Worm (Caenorhabditis elegans) whole organism, L1 larva: ENCODE results near the gene srd-19.

ENCODE experiments used
- ama-1 ChIP-seq: fragments of 150-350 bp; optimal IDR thresholded peaks from 2 replicates; lab custom pipeline; 2014
- ceh-63 ChIP-seq: fragments of 200-800 bp; sonication (Bioruptor generic); optimal IDR thresholded peaks from 2 replicates; lab custom pipeline; 2018; ENCODE audit warnings: mild to moderate bottlenecking, missing genetic modification characterization, missing compliant biosample characterization
- ceh-8 ChIP-seq: fragments of 200-800 bp; sonication (Bioruptor generic); optimal IDR thresholded peaks from 2 replicates; lab custom pipeline; 2018; ENCODE audit warnings: mild to moderate bottlenecking, missing genetic modification characterization, moderate library complexity, missing compliant biosample characterization
- ceh-90 ChIP-seq: sonication (generic microtip); optimal IDR thresholded peaks from 2 replicates; lab custom pipeline; 2016; ENCODE audit warnings: missing genetic modification characterization, missing compliant biosample characterization
- dpl-1 ChIP-seq, 3 experiments: fragments of 150-350 bp in 2 of 3; sonication (generic microtip) in 1 of 3; optimal IDR thresholded peaks; 2 replicates each; lab custom pipeline; 2014 to 2017; ENCODE audit warnings: missing biosample characterization in 3 of 3, missing genetic modification characterization in 3 of 3, missing genetic modification reagents in 3 of 3
- dsc-1 ChIP-seq: sonication (generic microtip); optimal IDR thresholded peaks from 2 replicates; lab custom pipeline; 2016; ENCODE audit warnings: mild to moderate bottlenecking, missing genetic modification characterization, missing compliant biosample characterization
- efl-1 ChIP-seq, 4 experiments: fragments of 150-350 bp; optimal IDR thresholded peaks in 3 of 4; peaks in 1 of 4; 1 replicate in 1 of 4; 2 replicates in 3 of 4; lab custom pipeline; 2014; ENCODE audit warnings: missing biosample characterization in 2 of 4, missing genetic modification characterization in 2 of 4, missing genetic modification reagents in 2 of 4
- egl-27 ChIP-seq, 2 experiments: fragments of 150-350 bp in 1 of 2; sonication (generic microtip); optimal IDR thresholded peaks; 3 replicates each; lab custom pipeline; 2017 to 2018; ENCODE audit warnings: missing biosample characterization in 2 of 2, missing genetic modification characterization in 2 of 2, missing genetic modification reagents in 2 of 2
- elt-2 ChIP-seq: sonication (generic microtip); optimal IDR thresholded peaks from 2 replicates; lab custom pipeline; 2016; ENCODE audit warnings: missing genetic modification characterization, mild to moderate bottlenecking, inconsistent platforms, missing compliant biosample characterization, missing genetic modification reagents
- elt-3 ChIP-seq, 6 experiments: fragments of 150-350 bp in 1 of 6; sonication (generic microtip); optimal IDR thresholded peaks; 2 replicates each; lab custom pipeline; 2017 to 2018; ENCODE audit warnings: missing biosample characterization in 6 of 6, missing genetic modification characterization in 6 of 6, inconsistent platforms in 1 of 6
- hpl-2 ChIP-seq: fragments of 150-350 bp; optimal IDR thresholded peaks from 2 replicates; lab custom pipeline; 2014; ENCODE audit warnings: missing biosample characterization, missing genetic modification reagents, missing genetic modification characterization
- isw-1 ChIP-seq: fragments of 200-800 bp; sonication (Bioruptor generic); IDR thresholded peaks from 2 replicates; pipeline ENCODE4 v1.3.6; 2022; ENCODE audit warnings: missing genetic modification characterization, missing compliant biosample characterization
- lin-13 ChIP-seq: fragments of 150-350 bp; optimal IDR thresholded peaks from 2 replicates; lab custom pipeline; 2014; ENCODE audit warnings: missing biosample characterization, missing genetic modification reagents, missing genetic modification characterization
- lin-14 ChIP-seq: fragments of 200-800 bp; sonication (Bioruptor generic); optimal IDR thresholded peaks from 2 replicates; lab custom pipeline; 2018; ENCODE audit warnings: mild to moderate bottlenecking, missing genetic modification characterization, moderate library complexity, missing compliant biosample characterization
- lin-35 ChIP-seq, 2 experiments: fragments of 150-350 bp; optimal IDR thresholded peaks; 2 replicates each; lab custom pipeline; 2014; ENCODE audit warnings: missing biosample characterization in 2 of 2, missing genetic modification characterization in 2 of 2, missing genetic modification reagents in 2 of 2
- lin-39 ChIP-seq: fragments of 150-350 bp; optimal IDR thresholded peaks from 2 replicates; lab custom pipeline; 2014; ENCODE audit warnings: missing biosample characterization, missing genetic modification reagents, missing genetic modification characterization
- lsy-2 ChIP-seq, 2 experiments: fragments of 150-350 bp; optimal IDR thresholded peaks; 2 replicates each; lab custom pipeline; 2014; ENCODE audit warnings: missing biosample characterization in 2 of 2, missing genetic modification characterization in 2 of 2
- mab-9 ChIP-seq: fragments of 200-800 bp; sonication (Bioruptor generic); IDR thresholded peaks from 2 replicates; pipeline ENCODE4 v1.3.6; 2022; ENCODE audit warnings: missing genetic modification reagents, missing genetic modification characterization, missing compliant biosample characterization
- mdl-1 ChIP-seq, 2 experiments: fragments of 150-350 bp; optimal IDR thresholded peaks; 2 replicates each; lab custom pipeline; 2014 to 2017; ENCODE audit warnings: missing biosample characterization in 2 of 2, missing genetic modification characterization in 2 of 2, inconsistent platforms in 1 of 2
- mep-1 ChIP-seq: fragments of 150-350 bp; optimal IDR thresholded peaks from 2 replicates; lab custom pipeline; 2014; ENCODE audit warnings: missing biosample characterization, missing genetic modification characterization
- nhr-12 ChIP-seq: sonication (generic microtip); optimal IDR thresholded peaks from 2 replicates; lab custom pipeline; 2017; ENCODE audit warnings: missing biosample characterization, missing genetic modification characterization
- nhr-19 ChIP-seq: fragments of 200-800 bp; sonication (Bioruptor generic); conservative IDR thresholded peaks from 2 replicates; pipeline ENCODE4 v1.3.6; 2022; ENCODE audit warnings: missing genetic modification characterization, missing compliant biosample characterization
- nhr-20 ChIP-seq: sonication (generic microtip); optimal IDR thresholded peaks from 2 replicates; lab custom pipeline; 2016; ENCODE audit warnings: mild to moderate bottlenecking, missing genetic modification characterization, missing compliant biosample characterization
- nhr-237 ChIP-seq: fragments of 150-350 bp; optimal IDR thresholded peaks from 2 replicates; lab custom pipeline; 2014; ENCODE audit warnings: missing biosample characterization, missing genetic modification characterization
- nhr-28 ChIP-seq: fragments of 150-350 bp; optimal IDR thresholded peaks from 2 replicates; lab custom pipeline; 2014; ENCODE audit warnings: missing biosample characterization, missing genetic modification characterization
- nhr-47 ChIP-seq: sonication (generic microtip); optimal IDR thresholded peaks from 2 replicates; lab custom pipeline; 2016; ENCODE audit warnings: mild to moderate bottlenecking, missing genetic modification characterization, moderate library complexity, missing compliant biosample characterization
- nhr-71 ChIP-seq: sonication (generic microtip); optimal IDR thresholded peaks from 2 replicates; lab custom pipeline; 2016; ENCODE audit warnings: mild to moderate bottlenecking, missing genetic modification characterization, moderate library complexity, missing compliant biosample characterization
- nhr-76 ChIP-seq: sonication (generic microtip); optimal IDR thresholded peaks from 2 replicates; lab custom pipeline; 2017; ENCODE audit warnings: missing biosample characterization, missing genetic modification characterization
- nhr-77 ChIP-seq: fragments of 150-350 bp; optimal IDR thresholded peaks from 2 replicates; lab custom pipeline; 2014; ENCODE audit warnings: missing biosample characterization, missing genetic modification characterization
- nhr-85 ChIP-seq: sonication (generic microtip); peaks from one replicate; lab custom pipeline; 2016; ENCODE audit warnings: missing genetic modification characterization, inconsistent platforms, missing compliant biosample characterization
- pqm-1 ChIP-seq: sonication (generic microtip); optimal IDR thresholded peaks from 3 replicates; lab custom pipeline; 2017; ENCODE audit warnings: missing biosample characterization, missing genetic modification characterization
- rnt-1 ChIP-seq: sonication (generic microtip); optimal IDR thresholded peaks from 2 replicates; lab custom pipeline; 2016; ENCODE audit warnings: mild to moderate bottlenecking, missing genetic modification characterization, moderate library complexity, missing compliant biosample characterization
- skn-1 ChIP-seq: fragments of 150-350 bp; optimal IDR thresholded peaks from 2 replicates; lab custom pipeline; 2014; ENCODE audit warnings: missing biosample characterization, missing genetic modification characterization
- snpc-4 ChIP-seq: fragments of 150-350 bp; optimal IDR thresholded peaks from 2 replicates; lab custom pipeline; 2014; ENCODE audit warnings: missing biosample characterization, missing genetic modification characterization
- snu-23 ChIP-seq: sonication (generic microtip); optimal IDR thresholded peaks from 2 replicates; lab custom pipeline; 2016; ENCODE audit warnings: missing genetic modification characterization, missing compliant biosample characterization
- sup-37 ChIP-seq: fragments of 200-800 bp; sonication (Bioruptor generic); optimal IDR thresholded peaks from 2 replicates; lab custom pipeline; 2018; ENCODE audit warnings: mild to moderate bottlenecking, missing genetic modification characterization, missing compliant biosample characterization
- tbx-2 ChIP-seq: sonication (generic microtip); optimal IDR thresholded peaks from 2 replicates; lab custom pipeline; 2016; ENCODE audit warnings: missing genetic modification characterization, missing compliant biosample characterization
- unc-130 ChIP-seq: fragments of 150-350 bp; optimal IDR thresholded peaks from 2 replicates; lab custom pipeline; 2017; ENCODE audit warnings: missing biosample characterization, missing genetic modification characterization, inconsistent platforms
- unc-62 ChIP-seq: fragments of 150-350 bp; optimal IDR thresholded peaks from 2 replicates; lab custom pipeline; 2014; ENCODE audit warnings: missing biosample characterization, missing genetic modification reagents, missing genetic modification characterization
- unc-98 ChIP-seq: fragments of 200-800 bp; sonication (Bioruptor generic); IDR thresholded peaks from 2 replicates; pipeline ENCODE4 v1.3.6; 2022; ENCODE audit warnings: missing genetic modification characterization, missing compliant biosample characterization
- vab-15 ChIP-seq: sonication (generic microtip); optimal IDR thresholded peaks from 2 replicates; lab custom pipeline; 2017; ENCODE audit warnings: missing genotype, mild to moderate bottlenecking, missing genetic modification characterization, missing compliant biosample characterization
- zag-1 ChIP-seq: fragments of 150-350 bp; optimal IDR thresholded peaks from 2 replicates; lab custom pipeline; 2014; ENCODE audit warnings: missing biosample characterization, missing genetic modification characterization
- zip-4 ChIP-seq: fragments of 200-800 bp; sonication (Bioruptor generic); optimal IDR thresholded peaks from 2 replicates; lab custom pipeline; 2018; ENCODE audit warnings: mild to moderate bottlenecking, missing genetic modification characterization, moderate library complexity, missing compliant biosample characterization
- ztf-4 ChIP-seq: fragments of 150-350 bp; optimal IDR thresholded peaks from 2 replicates; lab custom pipeline; 2014; ENCODE audit warnings: missing biosample characterization, missing genetic modification characterization

srd-19 gene

ce11 chrV:13428660-13429059 lies at the start of gene srd-19:
srd-19 (minus strand) TSS chrV:13428760.
- TF ChIP-seq nhr-20 (tag; lab: Kevin White, UChicago) (no peak), elt-2 (tag; lab: Kevin White, UChicago) (no peak), elt-3 (tag; optimal IDR thresholded peaks at IDR 0.05; lab: Kevin White, UChicago) (no peak), lin-39 (tag; lab: Kevin White, UChicago) (no peak), unc-98 (GFP tag; lab: Robert Waterston, UW) (no peak), hpl-2 (no peak)

- TF ChIP-seq nhr-76 (tag; lab: Kevin White, UChicago) (no peak), efl-1 (optimal IDR thresholded peaks at IDR 0.05; lab: Kevin White, UChicago) (no peak), efl-1 (GFP tag; optimal IDR thresholded peaks at IDR 0.05 in 1 of 2; lab: Kevin White, UChicago) (peak in 1 of 2 experiments; percentile 66)
Measured at ce11 chrV:13476350-13476749, 47.8 kb upstream of the srd-19 start, which contains the start of gene T10G3.8. T10G3.8 (minus strand) TSS chrV:13476450.

DNA sequence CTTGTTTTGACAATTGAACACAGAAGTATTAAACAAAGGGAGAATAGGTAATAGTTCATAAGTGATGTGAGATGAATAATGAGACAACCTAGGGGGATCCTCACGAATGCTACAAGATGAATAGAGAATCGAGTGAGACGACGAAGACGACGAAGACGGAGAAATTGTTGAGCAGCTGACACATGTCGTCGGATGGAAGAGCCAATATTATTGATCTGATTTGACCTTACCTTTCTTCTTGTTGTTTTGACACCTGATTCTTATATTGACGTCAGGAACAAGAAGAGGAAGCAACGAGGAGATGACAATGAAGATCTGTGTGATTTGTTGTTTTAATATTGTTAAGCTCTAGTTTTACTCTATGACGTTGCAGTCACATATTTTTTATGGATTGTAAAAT lies 44.9 kb upstream of the srd-19 start, which contains the start of gene T10G3.1:
T10G3.1 (minus strand) TSS at position 213 of the 400 bp plus-strand sequence.
- TF ChIP-seq lsy-2 (tag; optimal IDR thresholded peaks at IDR 0.05; lab: Kevin White, UChicago) (peak; percentile 37 to 44), egl-27 (tag; optimal IDR thresholded peaks at IDR 0.05; lab: Kevin White, UChicago) (no peak), vab-15 (tag; lab: Kevin White, UChicago) (no peak), skn-1 (tag; lab: Kevin White, UChicago) (no peak), unc-130 (tag; lab: Kevin White, UChicago) (peak; percentile 37), rnt-1 (tag; lab: Kevin White, UChicago) (peak; percentile 75), lin-14 (peak; percentile 70), efl-1 (optimal IDR thresholded peaks at IDR 0.05; lab: Kevin White, UChicago) (peak in 1 of 2 experiments; percentile 22), efl-1 (GFP tag; optimal IDR thresholded peaks at IDR 0.05 in 1 of 2; lab: Kevin White, UChicago) (peak in 1 of 2 experiments; percentile 56), snu-23 (GFP tag; lab: Kevin White, UChicago) (peak; percentile 40), unc-62 (GFP tag; lab: Kevin White, UChicago) (no peak), tbx-2 (peak; percentile 8), dpl-1 (GFP tag; optimal IDR thresholded peaks at IDR 0.05; lab: Kevin White, UChicago) (no peak), lin-35 (GFP tag; optimal IDR thresholded peaks at IDR 0.05; lab: Kevin White, UChicago) (no peak), sup-37 (GFP tag; lab: Kevin White, UChicago) (no peak), nhr-12 (tag; lab: Kevin White, UChicago) (no peak), mab-9 (GFP tag; lab: Robert Waterston, UW) (no peak), nhr-20 (tag; lab: Kevin White, UChicago) (peak; percentile 31), nhr-71 (tag; lab: Kevin White, UChicago) (peak; percentile 85), mep-1 (tag; lab: Kevin White, UChicago) (no peak), ztf-4 (peak; percentile 17), nhr-19 (GFP tag; lab: Robert Waterston, UW) (peak; percentile 52)

DNA sequence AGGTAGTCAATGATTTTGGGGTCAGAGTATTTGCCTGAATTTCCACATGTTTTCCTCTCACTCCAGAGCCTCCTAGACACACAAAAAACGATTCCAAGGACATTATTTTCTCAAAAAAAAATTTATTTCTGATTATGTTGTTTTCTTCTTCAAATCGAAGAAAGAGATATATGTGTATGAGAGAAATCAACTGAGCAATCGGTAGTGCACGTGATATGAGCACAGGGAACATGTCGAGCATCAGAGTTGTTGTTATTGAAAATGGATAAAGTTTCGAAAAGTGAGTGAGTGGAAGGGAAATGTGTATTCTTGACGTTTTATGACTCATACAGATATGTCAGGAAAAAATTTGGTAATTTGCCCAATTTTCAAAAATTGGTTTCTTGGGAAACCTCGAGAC lies 43.5 kb upstream of the srd-19 start:
- TF ChIP-seq pqm-1 (tag; lab: Kevin White, UChicago) (no peak), mep-1 (tag; lab: Kevin White, UChicago) (no peak), ama-1 (no peak), nhr-237 (tag; lab: Kevin White, UChicago) (no peak), mdl-1 (tag; optimal IDR thresholded peaks at IDR 0.05; lab: Kevin White, UChicago) (no peak), sup-37 (GFP tag; lab: Kevin White, UChicago) (no peak), nhr-77 (tag; lab: Kevin White, UChicago) (no peak), nhr-28 (tag; lab: Kevin White, UChicago) (no peak), efl-1 (optimal IDR thresholded peaks at IDR 0.05; lab: Kevin White, UChicago) (no peak), efl-1 (GFP tag; optimal IDR thresholded peaks at IDR 0.05 in 1 of 2; lab: Kevin White, UChicago) (peak in 1 of 2 experiments; percentile 39), lin-14 (peak; percentile 54), egl-27 (tag; optimal IDR thresholded peaks at IDR 0.05; lab: Kevin White, UChicago) (no peak), ceh-90 (tag; lab: Kevin White, UChicago) (no peak), zag-1 (tag; lab: Kevin White, UChicago) (no peak), elt-3 (tag; optimal IDR thresholded peaks at IDR 0.05; lab: Kevin White, UChicago) (no peak), lin-13 (no peak), lsy-2 (tag; optimal IDR thresholded peaks at IDR 0.05; lab: Kevin White, UChicago) (peak; percentile 35 to 47), ceh-8 (GFP tag; lab: Kevin White, UChicago) (no peak), unc-130 (tag; lab: Kevin White, UChicago) (peak; percentile 21), nhr-47 (tag; lab: Kevin White, UChicago) (no peak), elt-2 (tag; lab: Kevin White, UChicago) (no peak), nhr-85 (no peak), dsc-1 (tag; lab: Kevin White, UChicago) (no peak), lin-39 (tag; lab: Kevin White, UChicago) (no peak), zip-4 (no peak), hpl-2 (no peak), ceh-63 (GFP tag; lab: Kevin White, UChicago) (no peak), tbx-2 (no peak), mab-9 (GFP tag; lab: Robert Waterston, UW) (no peak), isw-1 (no peak), snpc-4 (tag; lab: Kevin White, UChicago) (no peak)
